Worm (Caenorhabditis elegans): Measurements from ENCODE around the gene srx-108.
A peak's percentile ranks its signal among the peaks of the same experiment; 100 is the strongest.

The srx-108 gene

ce11 chrII:3675176-3675575 is 30.2 kb upstream of the srx-108 start, which contains the start of gene F19B10.2:
TSS of gene F19B10.2 (plus strand) at chrII:3675476.
- no peak for TF ChIP-seq zim-3 (tag; optimal IDR thresholded peaks at IDR 0.05)
- no peak for TF ChIP-seq bed-2 (GFP tag; IDR thresholded peaks at IDR 0.05)
- TF ChIP-seq egl-44 (GFP tag; IDR thresholded peaks at IDR 0.05): no peak
- no peak for TF ChIP-seq nhr-80 (tag; optimal IDR thresholded peaks at IDR 0.05)
- no peak for TF ChIP-seq zfh-2 (GFP tag; conservative IDR thresholded peaks at IDR 0.05)
- no peak for TF ChIP-seq ztf-6 (GFP tag; IDR thresholded peaks at IDR 0.05)
- TF ChIP-seq attf-3 (GFP tag; conservative IDR thresholded peaks at IDR 0.05): no peak
- no peak for TF ChIP-seq F52B5.7 (tag; optimal IDR thresholded peaks at IDR 0.05)
- TF ChIP-seq hrde-1 (tag; optimal IDR thresholded peaks at IDR 0.05; ENCODE audit: borderline replicate concordance): no peak
- no peak for TF ChIP-seq ceh-58 (GFP tag; IDR thresholded peaks at IDR 0.05)
- no peak for TF ChIP-seq nhr-120 (GFP tag; IDR thresholded peaks at IDR 0.05)
- no peak for TF ChIP-seq Y56A3A.18 (GFP tag; IDR thresholded peaks at IDR 0.05)
- no peak for TF ChIP-seq gei-17 (GFP tag; optimal IDR thresholded peaks at IDR 0.05)
- no peak for TF ChIP-seq F57C9.4 (tag; optimal IDR thresholded peaks at IDR 0.05)

ce11 chrII:3678978-3679377 is 26.4 kb upstream of the srx-108 start:
- TF ChIP-seq dpff-1 (tag; optimal IDR thresholded peaks at IDR 0.05): no peak

ce11 chrII:3680366-3680765 is 25.1 kb upstream of the srx-108 start:
- TF ChIP-seq nfyb-1 (GFP tag; IDR thresholded peaks at IDR 0.05) (no peak), madf-8 (GFP tag; conservative IDR thresholded peaks at IDR 0.05) (peak; percentile 70), Y67H2A.10 (GFP tag; conservative IDR thresholded peaks at IDR 0.05) (no peak), xnd-1 (tag; optimal IDR thresholded peaks at IDR 0.05) (peak; percentile 34), efl-1 (GFP tag; optimal IDR thresholded peaks at IDR 0.05) (peak; percentile 75), gei-17 (GFP tag; optimal IDR thresholded peaks at IDR 0.05) (no peak), rpc-1 (optimal IDR thresholded peaks at IDR 0.05) (no peak), rpc-1 (tag; optimal IDR thresholded peaks at IDR 0.05) (no peak), dpl-1 (GFP tag; optimal IDR thresholded peaks at IDR 0.05) (peak; percentile 34), madf-6 (GFP tag; IDR thresholded peaks at IDR 0.05) (peak; percentile 86), ama-1 (optimal IDR thresholded peaks at IDR 0.05) (no peak), ama-1 (GFP tag; optimal IDR thresholded peaks at IDR 0.05) (no peak), hmg-1.2 (GFP tag; IDR thresholded peaks at IDR 0.05) (peak; percentile 10; the same call in 1 of the 2 replicates)

ce11 chrII:3681365-3682083 is 23.9 kb upstream of the srx-108 start, which contains the start of gene F19B10.10:
TSS of gene F19B10.10 (minus strand) at chrII:3681415.
- TF ChIP-seq hlh-12 (tag; optimal IDR thresholded peaks at IDR 0.05) (no peak), snpc-1.1 (tag; optimal IDR thresholded peaks at IDR 0.05; ENCODE audit: insufficient read depth) (no peak), hsf-1 (GFP tag; IDR thresholded peaks at IDR 0.05) (no peak), F33H1.4 (GFP tag; IDR thresholded peaks at IDR 0.05) (no peak), ztf-22 (GFP tag; optimal IDR thresholded peaks at IDR 0.05) (no peak), aptf-2 (GFP tag; conservative IDR thresholded peaks at IDR 0.05) (no peak), F57A8.1 (GFP tag; optimal IDR thresholded peaks at IDR 0.05) (no peak), B0261.1 (tag; optimal IDR thresholded peaks at IDR 0.05) (no peak), rec-8 (tag; optimal IDR thresholded peaks at IDR 0.05) (no peak), Y79H2A.3 (GFP tag; conservative IDR thresholded peaks at IDR 0.05) (no peak), sptf-2 (GFP tag; optimal IDR thresholded peaks at IDR 0.05) (no peak), tbx-9 (tag; optimal IDR thresholded peaks at IDR 0.05; ENCODE audit: borderline replicate concordance) (no peak), ZK185.1 (tag; optimal IDR thresholded peaks at IDR 0.05; ENCODE audit: poor library complexity, severe bottlenecking) (no peak), athp-1 (tag; optimal IDR thresholded peaks at IDR 0.05) (no peak), Y67H2A.10 (GFP tag; conservative IDR thresholded peaks at IDR 0.05) (no peak), nhr-90 (tag; optimal IDR thresholded peaks at IDR 0.05) (no peak), F37B4.10 (GFP tag; IDR thresholded peaks at IDR 0.05) (no peak), pbrm-1 (GFP tag; IDR thresholded peaks at IDR 0.05) (no peak), ztf-6 (GFP tag; IDR thresholded peaks at IDR 0.05) (no peak), F39B2.1 (GFP tag; IDR thresholded peaks at IDR 0.05) (no peak)

Data from whole organism, young adult.